Worm (Caenorhabditis elegans) whole organism, L1 larva: Measurements from ENCODE around the gene ugt-33.

Source experiments
- C16A3.4 ChIP-seq: fragments of 150-350 bp; optimal IDR thresholded peaks from 2 replicates; lab custom pipeline; 2014; ENCODE audit warnings: missing biosample characterization, missing genetic modification characterization
- ama-1 ChIP-seq: fragments of 150-350 bp; optimal IDR thresholded peaks from 2 replicates; lab custom pipeline; 2014
- ceh-63 ChIP-seq: fragments of 200-800 bp; sonication (Bioruptor generic); optimal IDR thresholded peaks from 2 replicates; lab custom pipeline; 2018; ENCODE audit warnings: mild to moderate bottlenecking, missing genetic modification characterization, missing compliant biosample characterization
- ces-1 ChIP-seq: fragments of 150-350 bp; optimal IDR thresholded peaks from 2 replicates; lab custom pipeline; 2014; ENCODE audit warnings: missing biosample characterization, missing genetic modification reagents, missing genetic modification characterization
- fkh-10 ChIP-seq: sonication (generic microtip); optimal IDR thresholded peaks from 2 replicates; lab custom pipeline; 2017; ENCODE audit warnings: missing biosample characterization, missing genetic modification reagents, missing genetic modification characterization

DNA sequence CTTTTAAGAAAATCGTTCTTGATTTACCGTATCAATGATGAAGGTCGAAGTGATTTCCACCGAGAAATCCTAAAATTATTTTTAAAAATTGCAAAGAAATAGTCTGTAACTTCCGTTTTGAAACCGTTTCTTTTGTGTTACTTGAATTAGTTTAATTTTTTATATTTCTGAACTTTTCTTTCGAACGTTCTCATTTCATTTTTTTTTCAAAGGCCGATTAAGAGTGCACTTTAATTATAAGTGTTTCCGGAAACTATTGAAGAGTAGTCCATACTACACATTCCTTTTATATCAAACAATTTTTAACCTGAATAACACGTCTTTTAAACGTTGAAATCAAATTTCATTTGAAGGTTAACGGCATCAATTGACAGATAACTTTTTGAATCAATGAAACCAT is 25.6 kb upstream of the ugt-33 start:
- TF ChIP-seq C16A3.4 (tag; lab: Kevin White, UChicago) (no peak), ces-1 (no peak), ceh-63 (no peak), fkh-10 (no peak), ama-1 (lab: Kevin White, UChicago) (no peak)
